Worm (Caenorhabditis elegans) whole organism, young adult: Measurements from ENCODE around the gene C33A12.19.

Experiments used
- B0019.2 ChIP-seq: fragments of 200-800 bp; sonication (Bioruptor generic); conservative IDR thresholded peaks from 2 replicates; pipeline ENCODE4 v1.3.6; 2022; ENCODE audit warnings: missing genetic modification reagents, missing genetic modification characterization, missing compliant biosample characterization
- C06A6.2 ChIP-seq: fragments of 200-800 bp; sonication (Bioruptor generic); conservative IDR thresholded peaks from 2 replicates; pipeline ENCODE4 v1.3.6; 2022; ENCODE audit warnings: missing genetic modification characterization, missing compliant biosample characterization
- F22D6.2 ChIP-seq: sonication (generic microtip); optimal IDR thresholded peaks from 2 replicates; lab custom pipeline; 2016; ENCODE audit warnings: mild to moderate bottlenecking, missing genetic modification characterization, missing compliant biosample characterization
- F33H1.4 ChIP-seq: fragments of 200-800 bp; sonication (Bioruptor generic); IDR thresholded peaks from 2 replicates; pipeline ENCODE4 v1.3.6; 2022; ENCODE audit warnings: missing genetic modification reagents, missing genetic modification characterization, missing compliant biosample characterization
- F39B2.1 ChIP-seq: fragments of 200-800 bp; sonication (Bioruptor generic); IDR thresholded peaks from 2 replicates; pipeline ENCODE4 v1.3.6; 2022; ENCODE audit warnings: missing genetic modification reagents, missing genetic modification characterization, missing compliant biosample characterization
- F49E8.2 ChIP-seq: sonication (generic microtip); optimal IDR thresholded peaks from 3 replicates; lab custom pipeline; 2017; ENCODE audit warnings: missing genetic modification characterization, mild to moderate bottlenecking, missing compliant biosample characterization, antibody characterized with exemption, moderate library complexity; ENCODE audit not compliant: insufficient read depth
- F52B5.7 ChIP-seq: sonication (generic microtip); optimal IDR thresholded peaks from 2 replicates; lab custom pipeline; 2016; ENCODE audit warnings: mild to moderate bottlenecking, missing genetic modification characterization, missing compliant biosample characterization
- F55B11.4 ChIP-seq: sonication (generic microtip); optimal IDR thresholded peaks from 2 replicates; lab custom pipeline; 2016; ENCODE audit warnings: missing compliant biosample characterization, missing genetic modification characterization, borderline replicate concordance; ENCODE audit not compliant: insufficient read depth
- F57A8.1 ChIP-seq: fragments of 200-800 bp; sonication (Bioruptor generic); optimal IDR thresholded peaks from 2 replicates; lab custom pipeline; 2018; ENCODE audit warnings: mild to moderate bottlenecking, missing genetic modification characterization, moderate library complexity, missing compliant biosample characterization
- K11D2.4 ChIP-seq: fragments of 200-800 bp; sonication (Bioruptor generic); IDR thresholded peaks from 2 replicates; pipeline ENCODE4 v1.3.6; 2022; ENCODE audit warnings: missing genetic modification reagents, missing genetic modification characterization, missing compliant biosample characterization
- ZK185.1 ChIP-seq: sonication (generic microtip); optimal IDR thresholded peaks from 2 replicates; lab custom pipeline; 2016; ENCODE audit warnings: mild to moderate bottlenecking, missing genetic modification characterization, missing compliant biosample characterization; ENCODE audit not compliant: poor library complexity, severe bottlenecking
- aptf-3 ChIP-seq: fragments of 200-800 bp; sonication (Bioruptor generic); IDR thresholded peaks from 2 replicates; pipeline ENCODE4 v1.3.6; 2022; ENCODE audit warnings: missing genetic modification characterization, missing compliant biosample characterization
- atf-7 ChIP-seq: sonication (generic microtip); optimal IDR thresholded peaks from 2 replicates; lab custom pipeline; 2017; ENCODE audit warnings: mild to moderate bottlenecking, missing genetic modification characterization, missing compliant biosample characterization
- athp-1 ChIP-seq: sonication (generic microtip); optimal IDR thresholded peaks from 2 replicates; lab custom pipeline; 2017; ENCODE audit warnings: mild to moderate bottlenecking, missing genetic modification characterization, missing compliant biosample characterization
- attf-3 ChIP-seq: fragments of 200-800 bp; sonication (Bioruptor generic); conservative IDR thresholded peaks from 2 replicates; pipeline ENCODE4 v1.3.6; 2022; ENCODE audit warnings: missing genetic modification reagents, missing genetic modification characterization, missing compliant biosample characterization
- bed-2 ChIP-seq: fragments of 200-800 bp; sonication (Bioruptor generic); IDR thresholded peaks from 2 replicates; pipeline ENCODE4 v1.3.6; 2022; ENCODE audit warnings: missing genetic modification reagents, missing genetic modification characterization, missing compliant biosample characterization
- ceh-40 ChIP-seq: fragments of 200-800 bp; sonication (Bioruptor generic); IDR thresholded peaks from 2 replicates; pipeline ENCODE4 v1.3.6; 2022; ENCODE audit warnings: missing genetic modification characterization, missing compliant biosample characterization
- ceh-58 ChIP-seq: fragments of 200-800 bp; sonication (Bioruptor generic); IDR thresholded peaks from 2 replicates; pipeline ENCODE4 v1.3.6; 2022; ENCODE audit warnings: missing genetic modification characterization, missing compliant biosample characterization
- ceh-79 ChIP-seq: sonication (generic microtip); optimal IDR thresholded peaks from 2 replicates; lab custom pipeline; 2017; ENCODE audit warnings: mild to moderate bottlenecking, missing genetic modification characterization, missing compliant biosample characterization
- chd-7 ChIP-seq: sonication (generic microtip); optimal IDR thresholded peaks from 2 replicates; lab custom pipeline; 2016; ENCODE audit warnings: mild to moderate bottlenecking, missing genetic modification characterization, moderate library complexity, missing compliant biosample characterization
- egl-44 ChIP-seq: fragments of 200-800 bp; sonication (Bioruptor generic); IDR thresholded peaks from 2 replicates; pipeline ENCODE4 v1.3.6; 2022; ENCODE audit warnings: missing genetic modification reagents, missing genetic modification characterization, missing compliant biosample characterization
- ets-4 ChIP-seq: fragments of 200-800 bp; sonication (Bioruptor generic); optimal IDR thresholded peaks from 2 replicates; lab custom pipeline; 2018; ENCODE audit warnings: mild to moderate bottlenecking, missing genetic modification characterization, missing compliant biosample characterization
- hlh-12 ChIP-seq: sonication (generic microtip); optimal IDR thresholded peaks from 2 replicates; lab custom pipeline; 2016; ENCODE audit warnings: missing genetic modification characterization, missing compliant biosample characterization
- lin-26 ChIP-seq: fragments of 200-800 bp; sonication (Bioruptor generic); IDR thresholded peaks from 2 replicates; pipeline ENCODE4 v1.3.6; 2022; ENCODE audit warnings: missing genetic modification reagents, missing genetic modification characterization, missing compliant biosample characterization
- lin-35 ChIP-seq, 3 experiments: fragments of 150-350 bp in 2 of 3; sonication (generic microtip) in 1 of 3; optimal IDR thresholded peaks; 2 replicates each; lab custom pipeline; 2014 to 2018; ENCODE audit warnings: missing biosample characterization in 3 of 3, missing genetic modification characterization in 3 of 3, missing genetic modification reagents in 3 of 3
- lin-40 ChIP-seq: sonication (generic microtip); optimal IDR thresholded peaks from 2 replicates; lab custom pipeline; 2016; ENCODE audit warnings: missing genetic modification characterization, mild to moderate bottlenecking, missing compliant biosample characterization, missing genotype, missing genetic modification reagents
- lir-1 ChIP-seq: fragments of 200-800 bp; sonication (Bioruptor generic); conservative IDR thresholded peaks from 2 replicates; pipeline ENCODE4 v1.3.6; 2022; ENCODE audit warnings: missing genetic modification reagents, missing genetic modification characterization, missing compliant biosample characterization
- lsy-27 ChIP-seq: sonication (generic microtip); optimal IDR thresholded peaks from 2 replicates; lab custom pipeline; 2017; ENCODE audit warnings: missing genetic modification characterization, mild to moderate bottlenecking, missing compliant biosample characterization, antibody characterized with exemption, missing genotype, borderline replicate concordance; ENCODE audit not compliant: insufficient read depth
- madf-3 ChIP-seq: fragments of 200-800 bp; sonication (Bioruptor generic); IDR thresholded peaks from 2 replicates; pipeline ENCODE4 v1.3.6; 2022; ENCODE audit warnings: missing genetic modification reagents, missing genetic modification characterization, missing compliant biosample characterization
- madf-8 ChIP-seq: fragments of 200-800 bp; sonication (Bioruptor generic); conservative IDR thresholded peaks from 2 replicates; pipeline ENCODE4 v1.3.6; 2022; ENCODE audit warnings: missing genetic modification reagents, missing genetic modification characterization, missing compliant biosample characterization
- mes-4 ChIP-seq: sonication (generic microtip); optimal IDR thresholded peaks from 2 replicates; lab custom pipeline; 2016; ENCODE audit warnings: missing genotype, missing genetic modification characterization, missing compliant biosample characterization
- nfya-2 ChIP-seq: fragments of 200-800 bp; sonication (Bioruptor generic); IDR thresholded peaks from 2 replicates; pipeline ENCODE4 v1.3.6; 2022; ENCODE audit warnings: missing genetic modification reagents, missing genetic modification characterization, missing compliant biosample characterization
- nhr-120 ChIP-seq: fragments of 200-800 bp; sonication (Bioruptor generic); IDR thresholded peaks from 2 replicates; pipeline ENCODE4 v1.3.6; 2022; ENCODE audit warnings: missing genetic modification characterization, missing compliant biosample characterization
- nhr-179 ChIP-seq: sonication (generic microtip); optimal IDR thresholded peaks from 2 replicates; lab custom pipeline; 2016; ENCODE audit warnings: mild to moderate bottlenecking, missing genetic modification characterization, missing compliant biosample characterization
- rec-8 ChIP-seq, 2 experiments: sonication (generic microtip); optimal IDR thresholded peaks; 2 replicates each; lab custom pipeline; 2016; ENCODE audit warnings: mild to moderate bottlenecking in 2 of 2, missing genetic modification characterization in 2 of 2, missing genetic modification reagents in 2 of 2, missing genotype in 2 of 2, missing biosample characterization in 1 of 2, missing compliant biosample characterization in 1 of 2, moderate library complexity in 1 of 2
- rpc-1 ChIP-seq, 2 experiments: fragments of 150-350 bp in 1 of 2; sonication (generic microtip) in 1 of 2; optimal IDR thresholded peaks; 2 replicates each; lab custom pipeline; 2014 to 2018; ENCODE audit warnings: missing biosample characterization in 1 of 2, missing genetic modification characterization in 1 of 2, missing genetic modification reagents in 1 of 2, missing genotype in 1 of 2
- sea-2 ChIP-seq: fragments of 200-800 bp; sonication (Bioruptor generic); IDR thresholded peaks from 2 replicates; pipeline ENCODE4 v1.3.6; 2022; ENCODE audit warnings: missing genetic modification characterization, missing compliant biosample characterization
- snpc-3.4 ChIP-seq: sonication (generic microtip); optimal IDR thresholded peaks from 2 replicates; lab custom pipeline; 2017; ENCODE audit warnings: missing genetic modification characterization, mild to moderate bottlenecking, missing compliant biosample characterization, antibody characterized with exemption, moderate library complexity, missing genotype, missing genetic modification reagents
- snpc-4 ChIP-seq, 5 experiments: fragments of 150-350 bp in 1 of 5; sonication (generic microtip) in 4 of 5; optimal IDR thresholded peaks; 2 replicates each; lab custom pipeline; 2014 to 2018; ENCODE audit warnings: missing genetic modification characterization in 5 of 5, missing biosample characterization in 3 of 5, antibody characterized with exemption in 2 of 5, mild to moderate bottlenecking in 2 of 5, missing compliant biosample characterization in 2 of 5, missing genotype in 2 of 5, moderate library complexity in 2 of 5, missing genetic modification reagents in 1 of 5
- unc-130 ChIP-seq: sonication (generic microtip); optimal IDR thresholded peaks from 2 replicates; lab custom pipeline; 2016; ENCODE audit warnings: missing genetic modification reagents, missing genetic modification characterization, missing compliant biosample characterization
- unc-62 ChIP-seq: fragments of 150-350 bp; optimal IDR thresholded peaks from 2 replicates; lab custom pipeline; 2014; ENCODE audit warnings: missing biosample characterization, missing genetic modification reagents, missing genetic modification characterization
- zfh-2 ChIP-seq: fragments of 200-800 bp; sonication (Bioruptor generic); conservative IDR thresholded peaks from 2 replicates; pipeline ENCODE4 v1.3.6; 2022; ENCODE audit warnings: missing genetic modification reagents, missing genetic modification characterization, missing compliant biosample characterization
- zim-3 ChIP-seq: sonication (generic microtip); optimal IDR thresholded peaks from 2 replicates; lab custom pipeline; 2017; ENCODE audit warnings: mild to moderate bottlenecking, missing genetic modification characterization, moderate library complexity, missing compliant biosample characterization
- ztf-22 ChIP-seq: fragments of 200-800 bp; sonication (Bioruptor generic); optimal IDR thresholded peaks from 2 replicates; lab custom pipeline; 2018; ENCODE audit warnings: mild to moderate bottlenecking, missing genetic modification characterization, moderate library complexity, missing compliant biosample characterization
- ztf-28 ChIP-seq: fragments of 200-800 bp; sonication (Bioruptor generic); IDR thresholded peaks from 2 replicates; pipeline ENCODE4 v1.3.6; 2022; ENCODE audit warnings: missing genetic modification reagents, missing genetic modification characterization, missing compliant biosample characterization

The C33A12.19 gene

DNA sequence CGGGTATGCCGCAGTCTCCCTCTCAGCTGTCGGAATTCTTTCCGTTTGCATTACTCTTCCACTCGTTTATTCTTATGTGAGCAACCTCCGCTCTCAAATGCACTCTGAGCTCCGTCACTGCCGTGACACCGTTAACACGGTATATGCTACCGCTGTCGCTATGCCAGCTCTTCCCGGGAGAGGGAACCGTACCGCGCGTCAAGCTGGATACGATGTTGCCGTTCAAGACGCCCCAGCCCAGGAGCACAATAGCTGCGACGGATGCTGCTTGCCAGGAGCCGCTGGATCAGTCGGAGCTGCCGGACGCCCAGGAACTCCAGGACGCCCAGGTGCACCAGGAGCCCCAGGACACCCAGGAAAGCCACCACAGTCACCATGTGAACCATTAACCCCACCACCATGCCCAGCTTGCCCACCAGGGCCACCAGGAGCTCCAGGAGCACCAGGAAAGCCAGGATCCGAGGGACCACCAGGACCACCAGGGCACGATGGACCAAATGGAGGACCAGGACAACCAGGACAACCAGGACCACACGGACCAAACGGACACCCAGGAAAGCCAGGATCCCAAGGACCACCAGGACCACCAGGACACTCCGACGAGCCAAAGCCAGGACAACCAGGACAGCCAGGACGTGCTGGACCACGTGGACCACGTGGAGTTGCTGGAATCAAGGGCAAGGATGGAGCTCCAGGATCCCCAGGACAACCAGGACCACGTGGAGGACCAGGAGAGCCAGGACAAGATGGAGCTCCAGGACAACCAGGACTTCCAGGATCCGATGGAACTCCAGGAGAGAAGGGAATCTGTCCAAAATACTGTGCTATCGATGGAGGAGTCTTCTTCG is 47.0 kb downstream of the C33A12.19 start (continued):
- no peak for TF ChIP-seq nfya-2 (GFP tag; lab: Robert Waterston, UW)
- peak; percentile 0 for TF ChIP-seq F52B5.7
- no peak for TF ChIP-seq mes-4 (tag; lab: Kevin White, UChicago)
- TF ChIP-seq rpc-1 (optimal IDR thresholded peaks at IDR 0.05; lab: Kevin White, UChicago) = no peak
- TF ChIP-seq rpc-1 (tag; optimal IDR thresholded peaks at IDR 0.05; lab: Kevin White, UChicago) = no peak
- no peak for TF ChIP-seq sea-2 (GFP tag; lab: Robert Waterston, UW)
- no peak for TF ChIP-seq attf-3 (GFP tag; lab: Robert Waterston, UW)
- no peak for TF ChIP-seq ZK185.1
- TF ChIP-seq nhr-120 (GFP tag; lab: Robert Waterston, UW) = 0 out of 2 replicates have a peak, but pooled peaks have one; percentile 69
- no peak for TF ChIP-seq rec-8 (tag; optimal IDR thresholded peaks at IDR 0.05; lab: Kevin White, UChicago)
- TF ChIP-seq egl-44 (GFP tag; lab: Robert Waterston, UW) = 0 out of 2 replicates have a peak, but pooled peaks have one; percentile 39
- TF ChIP-seq ets-4 (GFP tag; lab: Kevin White, UChicago) = peak; percentile 10
- no peak for TF ChIP-seq zim-3
- no peak for TF ChIP-seq F57A8.1 (GFP tag; lab: Kevin White, UChicago)
- no peak for TF ChIP-seq F39B2.1 (GFP tag; lab: Robert Waterston, UW)
- TF ChIP-seq lin-26 (GFP tag; lab: Robert Waterston, UW) = peak; percentile 81
- TF ChIP-seq chd-7 (tag; lab: Kevin White, UChicago) = no peak
- no peak for TF ChIP-seq C06A6.2 (GFP tag; lab: Robert Waterston, UW)
- TF ChIP-seq lir-1 (GFP tag; lab: Robert Waterston, UW) = no peak
- TF ChIP-seq madf-3 = no peak
- no peak; the same call in 1 of the 2 replicates for TF ChIP-seq K11D2.4 (GFP tag; lab: Robert Waterston, UW)
- TF ChIP-seq F55B11.4 (tag; lab: Kevin White, UChicago) = no peak
- no peak for TF ChIP-seq athp-1 (tag; lab: Kevin White, UChicago)
- TF ChIP-seq aptf-3 (GFP tag; lab: Robert Waterston, UW) = no peak
- no peak for TF ChIP-seq ceh-40 (GFP tag; lab: Robert Waterston, UW)
- TF ChIP-seq atf-7 (tag; lab: Kevin White, UChicago) = peak; percentile 26
- no peak for TF ChIP-seq ztf-22 (GFP tag; lab: Kevin White, UChicago)
- TF ChIP-seq snpc-3.4 = no peak
- TF ChIP-seq hlh-12 (tag; lab: Kevin White, UChicago) = no peak
- TF ChIP-seq F33H1.4 (GFP tag; lab: Robert Waterston, UW) = no peak
- TF ChIP-seq lin-40 (tag; lab: Kevin White, UChicago) = peak; percentile 54
- peak; percentile 24 for TF ChIP-seq F22D6.2
- no peak for TF ChIP-seq unc-130 (GFP tag; lab: Kevin White, UChicago)
- TF ChIP-seq F49E8.2 (tag; lab: Kevin White, UChicago) = no peak
- TF ChIP-seq B0019.2 (GFP tag; lab: Robert Waterston, UW) = no peak
- no peak for TF ChIP-seq unc-62
- peak; percentile 32; the same call in 1 of the 2 replicates for TF ChIP-seq ztf-28 (GFP tag; lab: Robert Waterston, UW)
- no peak for TF ChIP-seq madf-8
- TF ChIP-seq nhr-179 (tag; lab: Kevin White, UChicago) = no peak
- no peak for TF ChIP-seq ceh-58
- no peak for TF ChIP-seq bed-2 (GFP tag; lab: Robert Waterston, UW)
- no peak for TF ChIP-seq lsy-27 (tag; lab: Kevin White, UChicago)
- TF ChIP-seq zfh-2 (GFP tag; lab: Robert Waterston, UW) = peak; percentile 94
- TF ChIP-seq ceh-79 (tag; lab: Kevin White, UChicago) = peak; percentile 83
- no peak for TF ChIP-seq snpc-4 (GFP tag; optimal IDR thresholded peaks at IDR 0.05; lab: Kevin White, UChicago)
- TF ChIP-seq snpc-4 (tag; optimal IDR thresholded peaks at IDR 0.05; lab: Kevin White, UChicago) = no peak
- no peak for TF ChIP-seq lin-35 (GFP tag; optimal IDR thresholded peaks at IDR 0.05; lab: Kevin White, UChicago)
